Worm (Caenorhabditis elegans) whole organism, L4 larva: ENCODE results near the gene T23C6.4.

Experiments used
- D1046.2 ChIP-seq: fragments of 200-800 bp; sonication (Bioruptor generic); IDR thresholded peaks from 2 replicates; pipeline ENCODE4 v1.3.6; 2022; ENCODE audit warnings: missing genetic modification characterization, missing compliant biosample characterization
- F26F4.8 ChIP-seq: fragments of 200-800 bp; sonication (Bioruptor generic); conservative IDR thresholded peaks from 2 replicates; pipeline ENCODE4 v1.3.6; 2022; ENCODE audit warnings: missing genetic modification characterization, missing compliant biosample characterization
- F49E8.2 ChIP-seq: sonication (generic microtip); optimal IDR thresholded peaks from 2 replicates; lab custom pipeline; 2016; ENCODE audit warnings: missing compliant biosample characterization, mild to moderate bottlenecking, missing genetic modification characterization, borderline replicate concordance
- T26A8.4 ChIP-seq: fragments of 200-800 bp; sonication (Bioruptor generic); IDR thresholded peaks from 2 replicates; pipeline ENCODE4 v1.3.6; 2022; ENCODE audit warnings: missing genetic modification characterization, missing compliant biosample characterization
- Y105C5A.15 ChIP-seq: fragments of 200-800 bp; sonication (Bioruptor generic); IDR thresholded peaks from 2 replicates; pipeline ENCODE4 v1.3.6; 2022; ENCODE audit warnings: missing genetic modification characterization, missing compliant biosample characterization
- aha-1 ChIP-seq: fragments of 150-350 bp; peaks from one replicate; lab custom pipeline; 2014; ENCODE audit warnings: missing biosample characterization, missing genetic modification characterization
- ceh-28 ChIP-seq: fragments of 150-350 bp; optimal IDR thresholded peaks from 2 replicates; lab custom pipeline; 2014; ENCODE audit warnings: missing biosample characterization, missing genetic modification reagents, missing genetic modification characterization
- ceh-32 ChIP-seq: sonication (generic microtip); optimal IDR thresholded peaks from 2 replicates; lab custom pipeline; 2016; ENCODE audit warnings: mild to moderate bottlenecking, missing genetic modification characterization, missing compliant biosample characterization; ENCODE audit not compliant: poor library complexity
- ceh-62 ChIP-seq: sonication (generic microtip); optimal IDR thresholded peaks from 2 replicates; lab custom pipeline; 2017; ENCODE audit warnings: missing biosample characterization, missing genetic modification characterization
- ceh-82 ChIP-seq: sonication (generic microtip); optimal IDR thresholded peaks from 2 replicates; lab custom pipeline; 2017; ENCODE audit warnings: missing biosample characterization, missing genetic modification characterization
- cey-2 ChIP-seq: sonication (generic microtip); optimal IDR thresholded peaks from 3 replicates; lab custom pipeline; 2017; ENCODE audit warnings: missing genetic modification characterization, mild to moderate bottlenecking, missing compliant biosample characterization, antibody characterized with exemption, borderline replicate concordance; ENCODE audit not compliant: insufficient read depth
- daf-16 ChIP-seq, 3 experiments: sonication (generic microtip); optimal IDR thresholded peaks; 2 replicates each; lab custom pipeline; 2016 to 2017; ENCODE audit warnings: missing genetic modification characterization in 3 of 3, missing genetic modification reagents in 3 of 3, mild to moderate bottlenecking in 2 of 3, missing compliant biosample characterization in 2 of 3, missing biosample characterization in 1 of 3, moderate library complexity in 1 of 3
- dmd-6 ChIP-seq: fragments of 200-800 bp; sonication (Bioruptor generic); IDR thresholded peaks from 2 replicates; pipeline ENCODE4 v1.3.6; 2022; ENCODE audit warnings: missing genetic modification reagents, missing genetic modification characterization, missing compliant biosample characterization
- dmd-8 ChIP-seq: fragments of 200-800 bp; sonication (Bioruptor generic); IDR thresholded peaks from 2 replicates; pipeline ENCODE4 v1.3.6; 2022; ENCODE audit warnings: missing genetic modification characterization, missing compliant biosample characterization
- dmd-9 ChIP-seq: fragments of 200-800 bp; sonication (Bioruptor generic); IDR thresholded peaks from 2 replicates; pipeline ENCODE4 v1.3.6; 2022; ENCODE audit warnings: missing genetic modification reagents, missing genetic modification characterization, missing compliant biosample characterization
- dpl-1 ChIP-seq: fragments of 150-350 bp; optimal IDR thresholded peaks from 2 replicates; lab custom pipeline; 2014; ENCODE audit warnings: missing biosample characterization, missing genetic modification reagents, missing genetic modification characterization
- dve-1 ChIP-seq: sonication (generic microtip); optimal IDR thresholded peaks from 2 replicates; lab custom pipeline; 2017; ENCODE audit warnings: antibody characterized with exemption, mild to moderate bottlenecking, missing genetic modification characterization, missing compliant biosample characterization; ENCODE audit not compliant: insufficient read depth
- fos-1 ChIP-seq: fragments of 150-350 bp; optimal IDR thresholded peaks from 2 replicates; lab custom pipeline; 2014; ENCODE audit warnings: missing biosample characterization, missing genetic modification characterization
- hlh-11 ChIP-seq: fragments of 200-800 bp; sonication (Bioruptor generic); optimal IDR thresholded peaks from 2 replicates; lab custom pipeline; 2018; ENCODE audit warnings: mild to moderate bottlenecking, missing genetic modification characterization, missing compliant biosample characterization
- hlh-30 ChIP-seq: sonication (generic microtip); optimal IDR thresholded peaks from 2 replicates; lab custom pipeline; 2017; ENCODE audit warnings: antibody characterized with exemption, mild to moderate bottlenecking, missing genetic modification characterization, missing compliant biosample characterization; ENCODE audit not compliant: insufficient read depth
- lin-15B ChIP-seq: fragments of 150-350 bp; sonication (generic microtip); optimal IDR thresholded peaks from 3 replicates; lab custom pipeline; 2014; ENCODE audit warnings: missing biosample characterization, missing genetic modification characterization
- lin-39 ChIP-seq: fragments of 150-350 bp; optimal IDR thresholded peaks from 2 replicates; lab custom pipeline; 2014; ENCODE audit warnings: missing biosample characterization, missing genetic modification reagents, missing genetic modification characterization
- lsy-2 ChIP-seq, 2 experiments: fragments of 150-350 bp in 1 of 2; sonication (generic microtip) in 1 of 2; optimal IDR thresholded peaks; 2 replicates each; lab custom pipeline; 2014 to 2017; ENCODE audit warnings: missing biosample characterization in 2 of 2, missing genetic modification characterization in 2 of 2
- madf-5 ChIP-seq, 2 experiments: fragments of 200-800 bp; sonication (Bioruptor generic); IDR thresholded peaks; 2 replicates each; pipeline ENCODE4 v1.3.6; 2022; ENCODE audit warnings: missing compliant biosample characterization in 2 of 2, missing genetic modification characterization in 2 of 2
- madf-9 ChIP-seq: fragments of 200-800 bp; sonication (Bioruptor generic); conservative IDR thresholded peaks from 2 replicates; pipeline ENCODE4 v1.3.6; 2022; ENCODE audit warnings: missing genetic modification reagents, missing genetic modification characterization, missing compliant biosample characterization
- mxl-2 ChIP-seq: fragments of 200-800 bp; sonication (Bioruptor generic); conservative IDR thresholded peaks from 2 replicates; pipeline ENCODE4 v1.3.6; 2022; ENCODE audit warnings: missing genetic modification reagents, missing genetic modification characterization, missing compliant biosample characterization
- mxl-3 ChIP-seq: fragments of 200-800 bp; sonication (Bioruptor generic); optimal IDR thresholded peaks from 2 replicates; lab custom pipeline; 2018; ENCODE audit warnings: mild to moderate bottlenecking, missing genetic modification characterization, missing compliant biosample characterization
- nhr-10 ChIP-seq: fragments of 150-350 bp; optimal IDR thresholded peaks from 2 replicates; lab custom pipeline; 2014; ENCODE audit warnings: missing biosample characterization, missing genetic modification characterization
- nhr-102 ChIP-seq: sonication (generic microtip); optimal IDR thresholded peaks from 2 replicates; lab custom pipeline; 2016; ENCODE audit warnings: mild to moderate bottlenecking, missing genetic modification characterization, moderate library complexity, missing compliant biosample characterization
- nhr-111 ChIP-seq: fragments of 200-800 bp; sonication (Bioruptor generic); optimal IDR thresholded peaks from 2 replicates; lab custom pipeline; 2018; ENCODE audit warnings: mild to moderate bottlenecking, missing genetic modification characterization, missing compliant biosample characterization
- nhr-237 ChIP-seq: sonication (generic microtip); optimal IDR thresholded peaks from 2 replicates; lab custom pipeline; 2017; ENCODE audit warnings: missing biosample characterization, missing genetic modification characterization
- nhr-28 ChIP-seq: fragments of 150-350 bp; optimal IDR thresholded peaks from 2 replicates; lab custom pipeline; 2014; ENCODE audit warnings: missing biosample characterization, missing genetic modification characterization
- nhr-42 ChIP-seq: fragments of 200-800 bp; sonication (Bioruptor generic); IDR thresholded peaks from 2 replicates; pipeline ENCODE4 v1.3.6; 2022; ENCODE audit warnings: missing genetic modification characterization, missing compliant biosample characterization
- nhr-48 ChIP-seq: sonication (generic microtip); optimal IDR thresholded peaks from 2 replicates; lab custom pipeline; 2016; ENCODE audit warnings: mild to moderate bottlenecking, missing genetic modification characterization, missing compliant biosample characterization
- nhr-6 ChIP-seq: fragments of 150-350 bp; optimal IDR thresholded peaks from 2 replicates; lab custom pipeline; 2014; ENCODE audit warnings: missing biosample characterization, missing genetic modification characterization
- pha-4 ChIP-seq, 2 experiments: fragments of 150-350 bp in 1 of 2; fragments of 200-800 bp in 1 of 2; sonication (Bioruptor generic) in 1 of 2; IDR thresholded peaks in 1 of 2; optimal IDR thresholded peaks in 1 of 2; 2 replicates each; pipeline versions ENCODE4 v1.3.6 to Lab custom; 2014 to 2022; ENCODE audit warnings: missing genetic modification characterization in 2 of 2, missing genetic modification reagents in 2 of 2, missing biosample characterization in 1 of 2, missing compliant biosample characterization in 1 of 2
- php-3 ChIP-seq: fragments of 200-800 bp; sonication (Bioruptor generic); IDR thresholded peaks from 2 replicates; pipeline ENCODE4 v1.3.6; 2022; ENCODE audit warnings: missing genetic modification reagents, missing genetic modification characterization, missing compliant biosample characterization
- pqm-1 ChIP-seq: sonication (generic microtip); optimal IDR thresholded peaks from 2 replicates; lab custom pipeline; 2017; ENCODE audit warnings: missing biosample characterization, missing genetic modification characterization
- set-16 ChIP-seq: fragments of 200-800 bp; sonication (Bioruptor generic); IDR thresholded peaks from 2 replicates; pipeline ENCODE4 v1.3.6; 2022; ENCODE audit warnings: missing genetic modification reagents, missing genetic modification characterization, missing compliant biosample characterization
- skn-1 ChIP-seq: fragments of 150-350 bp; optimal IDR thresholded peaks from 2 replicates; lab custom pipeline; 2014; ENCODE audit warnings: missing biosample characterization, missing genetic modification characterization
- snpc-4 ChIP-seq: fragments of 150-350 bp; optimal IDR thresholded peaks from 2 replicates; lab custom pipeline; 2014; ENCODE audit warnings: missing biosample characterization, missing genetic modification characterization
- spr-3 ChIP-seq: fragments of 200-800 bp; sonication (Bioruptor generic); optimal IDR thresholded peaks from 2 replicates; lab custom pipeline; 2018; ENCODE audit warnings: mild to moderate bottlenecking, missing genetic modification characterization, missing compliant biosample characterization
- tag-97 ChIP-seq: fragments of 200-800 bp; sonication (Bioruptor generic); IDR thresholded peaks from 2 replicates; pipeline ENCODE4 v1.3.6; 2022; ENCODE audit warnings: missing genetic modification characterization, missing compliant biosample characterization
- unc-130 ChIP-seq: sonication (generic microtip); optimal IDR thresholded peaks from 2 replicates; lab custom pipeline; 2016; ENCODE audit warnings: missing genetic modification reagents, missing genetic modification characterization, missing compliant biosample characterization
- unc-62 ChIP-seq, 3 experiments: fragments of 150-350 bp in 1 of 3; sonication (generic microtip); optimal IDR thresholded peaks in 2 of 3; peaks in 1 of 3; 1 replicate in 1 of 3; 2 replicates in 2 of 3; lab custom pipeline; 2014 to 2017; ENCODE audit warnings: missing biosample characterization in 3 of 3, missing genetic modification characterization in 3 of 3, missing genetic modification reagents in 3 of 3, missing genotype in 1 of 3
- zfp-2 ChIP-seq: sonication (generic microtip); optimal IDR thresholded peaks from 2 replicates; lab custom pipeline; 2016; ENCODE audit warnings: mild to moderate bottlenecking, missing genetic modification characterization, missing compliant biosample characterization
- ztf-7 ChIP-seq: fragments of 150-350 bp; optimal IDR thresholded peaks from 2 replicates; lab custom pipeline; 2014; ENCODE audit warnings: missing biosample characterization, missing genetic modification characterization

T23C6.4 gene

DNA sequence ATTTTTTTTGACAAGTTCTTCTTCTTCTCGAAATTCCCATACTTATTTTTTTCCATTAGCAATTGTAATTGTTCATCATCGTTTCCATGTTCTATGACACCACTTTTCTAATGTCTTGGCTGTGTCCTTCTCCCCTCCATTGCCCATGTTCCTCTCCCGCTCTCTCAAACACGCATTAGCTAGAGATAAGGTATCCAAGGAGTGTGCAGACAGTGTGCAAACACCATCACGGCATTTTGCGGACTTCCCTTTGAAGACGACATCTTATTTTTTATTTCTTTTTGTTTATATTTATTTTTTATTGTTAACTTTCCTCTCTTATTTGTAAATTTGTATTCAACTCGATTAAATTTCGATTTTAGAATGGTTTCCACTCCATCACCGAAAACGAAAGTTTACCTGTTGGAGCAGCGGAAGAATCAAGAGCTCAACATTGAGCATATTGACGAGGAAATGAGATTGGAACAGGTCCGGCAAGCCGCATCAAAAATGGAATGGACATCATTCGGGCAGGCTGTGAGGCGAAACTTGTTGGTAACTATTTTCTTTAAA is 1.5 kb upstream of the T23C6.4 start, which contains the start of gene mdt-1.2 (continued):
- no peak for TF ChIP-seq cey-2 (tag; lab: Kevin White, UChicago)
- TF ChIP-seq T26A8.4 (GFP tag; lab: Robert Waterston, UW), result no peak
- TF ChIP-seq ceh-32 (tag; lab: Kevin White, UChicago), result no peak
- TF ChIP-seq snpc-4, result no peak
- TF ChIP-seq lin-39 (tag; lab: Kevin White, UChicago), result no peak
- peak; percentile 66 for TF ChIP-seq dpl-1
- no peak for TF ChIP-seq set-16
- no peak for TF ChIP-seq spr-3 (GFP tag; lab: Kevin White, UChicago)
- TF ChIP-seq zfp-2, result no peak
- no peak for TF ChIP-seq unc-130
- TF ChIP-seq nhr-111 (GFP tag; lab: Kevin White, UChicago), result no peak
- no peak for TF ChIP-seq F26F4.8 (GFP tag; lab: Robert Waterston, UW)

DNA sequence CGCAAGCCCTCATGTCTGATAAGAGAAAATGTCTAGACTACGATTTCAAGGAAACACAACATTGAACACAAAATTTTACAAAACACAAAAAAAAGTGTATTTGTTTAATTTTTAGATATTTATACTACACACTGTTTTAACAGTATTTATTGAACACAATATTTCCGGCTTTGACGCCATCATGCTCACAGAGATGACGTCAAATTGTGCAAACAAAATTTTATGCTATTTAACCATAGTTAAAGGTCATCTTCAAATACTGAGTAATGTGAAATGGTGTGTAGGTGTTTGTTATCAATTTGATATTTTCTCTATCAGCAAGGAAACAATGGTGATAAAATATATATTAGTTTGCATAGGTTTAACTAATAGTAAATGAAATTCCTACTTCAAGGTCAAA is 3.2 kb downstream of the T23C6.4 start:
- TF ChIP-seq nhr-42 (GFP tag; lab: Robert Waterston, UW) (no peak), hlh-11 (tag; lab: Kevin White, UChicago) (peak; percentile 22), lsy-2 (tag; optimal IDR thresholded peaks at IDR 0.05; lab: Kevin White, UChicago) (no peak), D1046.2 (GFP tag; lab: Robert Waterston, UW) (no peak), pha-4 (GFP tag; IDR thresholded peaks at IDR 0.05; lab: Robert Waterston, UW) (no peak), pha-4 (tag; optimal IDR thresholded peaks at IDR 0.05; lab: Kevin White, UChicago) (no peak), pqm-1 (peak; percentile 97), fos-1 (tag; lab: Kevin White, UChicago) (no peak), nhr-6 (tag; lab: Kevin White, UChicago) (peak; percentile 99), daf-16 (GFP tag; optimal IDR thresholded peaks at IDR 0.05; lab: Kevin White, UChicago) (no peak), daf-16 (tag; optimal IDR thresholded peaks at IDR 0.05; lab: Kevin White, UChicago) (peak; percentile 28), lin-15B (tag; lab: Kevin White, UChicago) (no peak), aha-1 (tag; lab: Kevin White, UChicago) (no peak), snpc-4 (no peak), nhr-28 (tag; lab: Kevin White, UChicago) (peak; percentile 72), ceh-82 (tag; lab: Kevin White, UChicago) (no peak), mxl-3 (GFP tag; lab: Kevin White, UChicago) (no peak), madf-5 (GFP tag; IDR thresholded peaks at IDR 0.05; lab: Robert Waterston, UW) (no peak), nhr-10 (tag; lab: Kevin White, UChicago) (no peak), nhr-48 (tag; lab: Kevin White, UChicago) (no peak), tag-97 (GFP tag; lab: Robert Waterston, UW) (no peak), dve-1 (tag; lab: Kevin White, UChicago) (peak; percentile 9), skn-1 (no peak), dmd-8 (GFP tag; lab: Robert Waterston, UW) (no peak), T26A8.4 (GFP tag; lab: Robert Waterston, UW) (no peak), zfp-2 (no peak), mxl-2 (GFP tag; lab: Robert Waterston, UW) (no peak), F49E8.2 (tag; lab: Kevin White, UChicago) (no peak), php-3 (no peak), nhr-102 (tag; lab: Kevin White, UChicago) (no peak), dmd-6 (GFP tag; lab: Robert Waterston, UW) (0 out of 2 replicates have a peak, but pooled peaks have one; percentile 6), spr-3 (GFP tag; lab: Kevin White, UChicago) (no peak), dmd-9 (GFP tag; lab: Robert Waterston, UW) (no peak), ceh-62 (tag; lab: Kevin White, UChicago) (no peak), unc-62 (GFP tag; optimal IDR thresholded peaks at IDR 0.05 in 1 of 2; lab: Kevin White, UChicago) (no peak), unc-62 (tag; optimal IDR thresholded peaks at IDR 0.05; lab: Kevin White, UChicago) (no peak), madf-9 (no peak), Y105C5A.15 (GFP tag; lab: Robert Waterston, UW) (no peak), cey-2 (tag; lab: Kevin White, UChicago) (no peak), hlh-30 (tag; lab: Kevin White, UChicago) (no peak), nhr-237 (tag; lab: Kevin White, UChicago) (no peak), ztf-7 (tag; lab: Kevin White, UChicago) (no peak), ceh-28 (tag; lab: Kevin White, UChicago) (no peak)
